Worm (Caenorhabditis elegans): ENCODE data around the gene H40L08.2.

DNA sequence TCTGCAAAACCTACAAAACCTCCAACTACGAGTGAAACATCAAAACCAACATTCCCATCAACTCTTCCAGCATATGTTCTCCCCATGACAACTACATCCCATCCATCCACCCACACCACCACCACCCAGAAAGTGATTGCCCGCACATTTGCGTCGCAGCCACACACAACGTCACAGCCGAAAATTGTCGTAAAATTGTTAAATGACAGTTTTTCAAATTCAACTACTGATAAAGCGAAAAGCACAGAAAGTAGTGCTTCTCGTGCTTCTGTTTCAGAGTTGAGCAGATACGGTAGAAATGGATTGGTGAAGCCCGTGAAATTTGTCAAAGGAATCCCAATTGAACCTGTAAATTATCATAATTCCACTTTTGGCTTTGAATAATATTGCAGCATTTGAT is 10.2 kb upstream of the H40L08.2 start:
- TF ChIP-seq dpff-1 (tag; optimal IDR thresholded peaks at IDR 0.05): no peak
- no peak for TF ChIP-seq pbrm-1 (GFP tag; IDR thresholded peaks at IDR 0.05)
- no peak for TF ChIP-seq zfh-2 (GFP tag; conservative IDR thresholded peaks at IDR 0.05)
- TF ChIP-seq Y95B8A.8 (GFP tag; IDR thresholded peaks at IDR 0.05): no peak
- TF ChIP-seq repo-1 (tag; optimal IDR thresholded peaks at IDR 0.05): no peak
- TF ChIP-seq sptf-2 (GFP tag; optimal IDR thresholded peaks at IDR 0.05): no peak
- TF ChIP-seq unc-62 (GFP tag; optimal IDR thresholded peaks at IDR 0.05): no peak
